Worm (Caenorhabditis elegans) whole organism, L3 larva: ENCODE measurements around the gene C01B10.44.
A peak's percentile ranks its signal among the peaks of the same experiment; 100 is the strongest.

ENCODE experiments used
- ama-1 ChIP-seq: fragments of 150-350 bp; optimal IDR thresholded peaks from 2 replicates; lab custom pipeline; 2018
- hmg-11 ChIP-seq: sonication (generic microtip); optimal IDR thresholded peaks from 2 replicates; lab custom pipeline; 2016; ENCODE audit warnings: missing genetic modification characterization, missing compliant biosample characterization
- lin-15B ChIP-seq: fragments of 150-350 bp; optimal IDR thresholded peaks from 2 replicates; lab custom pipeline; 2014; ENCODE audit warnings: missing biosample characterization, missing genetic modification characterization
- skn-1 ChIP-seq: fragments of 150-350 bp; optimal IDR thresholded peaks from 2 replicates; lab custom pipeline; 2014; ENCODE audit warnings: missing biosample characterization, missing genetic modification characterization
- snpc-4 ChIP-seq: fragments of 150-350 bp; optimal IDR thresholded peaks from 2 replicates; lab custom pipeline; 2014; ENCODE audit warnings: missing biosample characterization, missing genetic modification characterization
- unc-62 ChIP-seq: fragments of 150-350 bp; sonication (generic microtip); optimal IDR thresholded peaks from 4 replicates; lab custom pipeline; 2014; ENCODE audit warnings: missing biosample characterization, missing genetic modification reagents, missing genetic modification characterization
- ztf-11 ChIP-seq: fragments of 150-350 bp; optimal IDR thresholded peaks from 2 replicates; lab custom pipeline; 2014; ENCODE audit warnings: missing biosample characterization, missing genetic modification characterization

DNA sequence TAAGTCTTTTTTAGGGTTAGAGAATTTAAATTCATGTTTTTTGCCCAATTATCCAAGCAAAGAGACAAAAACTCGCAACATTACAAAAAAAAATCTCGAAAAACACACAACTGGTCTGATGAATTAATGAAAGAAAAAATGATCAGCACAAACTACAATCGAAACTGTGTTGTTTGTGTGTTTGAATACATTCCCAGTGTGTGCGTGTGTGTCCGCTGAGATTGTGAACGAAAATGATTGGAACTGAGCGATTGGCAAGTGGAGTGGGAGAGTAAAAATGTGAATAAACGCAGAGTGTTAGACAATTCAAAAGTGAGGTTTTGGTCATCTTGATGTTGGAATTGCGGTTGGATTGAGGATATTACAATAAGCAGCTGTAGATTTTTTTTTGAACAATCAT is 16.9 kb upstream of the C01B10.44 start:
- no peak for TF ChIP-seq lin-15B
- no peak for TF ChIP-seq hmg-11 (tag; lab: Kevin White, UChicago)
- TF ChIP-seq snpc-4 (tag; lab: Kevin White, UChicago) = no peak
- TF ChIP-seq skn-1 (tag; lab: Kevin White, UChicago) = no peak
- no peak for TF ChIP-seq unc-62 (GFP tag; lab: Kevin White, UChicago)
- TF ChIP-seq ama-1 = peak; percentile 14
- no peak for TF ChIP-seq ztf-11 (tag; lab: Kevin White, UChicago)
